Worm (Caenorhabditis elegans) whole organism, L3 larva: Measurements from ENCODE around the gene srw-44.

ENCODE experiments used
- R02D3.7 ChIP-seq: fragments of 150-350 bp; optimal IDR thresholded peaks from 2 replicates; lab custom pipeline; 2014; ENCODE audit warnings: missing biosample characterization, missing genetic modification characterization
- ZK546.5 ChIP-seq: sonication (generic microtip); optimal IDR thresholded peaks from 2 replicates; lab custom pipeline; 2017; ENCODE audit warnings: missing biosample characterization, missing genetic modification characterization
- ama-1 ChIP-seq: fragments of 150-350 bp; optimal IDR thresholded peaks from 2 replicates; lab custom pipeline; 2018
- ceh-16 ChIP-seq: sonication (generic microtip); optimal IDR thresholded peaks from 2 replicates; lab custom pipeline; 2017; ENCODE audit warnings: missing biosample characterization, missing genetic modification characterization
- ceh-28 ChIP-seq: fragments of 150-350 bp; optimal IDR thresholded peaks from 2 replicates; lab custom pipeline; 2014; ENCODE audit warnings: missing biosample characterization, missing genetic modification reagents, missing genetic modification characterization
- ceh-82 ChIP-seq: fragments of 150-350 bp; optimal IDR thresholded peaks from 2 replicates; lab custom pipeline; 2014; ENCODE audit warnings: missing biosample characterization, missing genetic modification characterization
- ceh-9 ChIP-seq: sonication (generic microtip); optimal IDR thresholded peaks from 2 replicates; lab custom pipeline; 2018; ENCODE audit warnings: missing biosample characterization, missing genetic modification characterization
- daf-12 ChIP-seq: fragments of 150-350 bp; optimal IDR thresholded peaks from 2 replicates; lab custom pipeline; 2014; ENCODE audit warnings: missing biosample characterization, missing genetic modification reagents, missing genetic modification characterization
- egl-27 ChIP-seq: sonication (generic microtip); optimal IDR thresholded peaks from 4 replicates; lab custom pipeline; 2017; ENCODE audit warnings: missing biosample characterization, missing genetic modification reagents, missing genetic modification characterization
- elt-2 ChIP-seq: sonication (generic microtip); optimal IDR thresholded peaks from 2 replicates; lab custom pipeline; 2016; ENCODE audit warnings: missing genetic modification reagents, mild to moderate bottlenecking, missing genetic modification characterization, missing compliant biosample characterization
- elt-3 ChIP-seq, 3 experiments: fragments of 150-350 bp in 1 of 3; sonication (generic microtip) in 2 of 3; optimal IDR thresholded peaks; 2 replicates in 2 of 3; 4 replicates in 1 of 3; lab custom pipeline; 2014 to 2017; ENCODE audit warnings: missing biosample characterization in 3 of 3, missing genetic modification characterization in 3 of 3
- eor-1 ChIP-seq, 2 experiments: fragments of 150-350 bp; optimal IDR thresholded peaks; 2 replicates each; lab custom pipeline; 2014 to 2018; ENCODE audit warnings: missing biosample characterization in 2 of 2, missing genetic modification characterization in 2 of 2
- fos-1 ChIP-seq: fragments of 150-350 bp; optimal IDR thresholded peaks from 2 replicates; lab custom pipeline; 2014; ENCODE audit warnings: missing biosample characterization, missing genetic modification characterization
- hmg-11 ChIP-seq: sonication (generic microtip); optimal IDR thresholded peaks from 2 replicates; lab custom pipeline; 2016; ENCODE audit warnings: missing genetic modification characterization, missing compliant biosample characterization
- lin-15B ChIP-seq: fragments of 150-350 bp; optimal IDR thresholded peaks from 2 replicates; lab custom pipeline; 2014; ENCODE audit warnings: missing biosample characterization, missing genetic modification characterization
- lsy-12 ChIP-seq: sonication (generic microtip); optimal IDR thresholded peaks from 2 replicates; lab custom pipeline; 2016; ENCODE audit warnings: mild to moderate bottlenecking, missing genetic modification characterization, missing compliant biosample characterization
- mdl-1 ChIP-seq: fragments of 150-350 bp; optimal IDR thresholded peaks from 2 replicates; lab custom pipeline; 2014; ENCODE audit warnings: missing biosample characterization, missing genetic modification characterization
- mml-1 ChIP-seq: fragments of 150-350 bp; sonication (generic microtip); optimal IDR thresholded peaks from 3 replicates; lab custom pipeline; 2014; ENCODE audit warnings: missing biosample characterization, missing genetic modification characterization
- nfya-1 ChIP-seq: sonication (generic microtip); optimal IDR thresholded peaks from 2 replicates; lab custom pipeline; 2017; ENCODE audit warnings: missing genetic modification characterization, mild to moderate bottlenecking, missing compliant biosample characterization, antibody characterized with exemption, moderate library complexity; ENCODE audit not compliant: insufficient read depth
- nhr-23 ChIP-seq: fragments of 150-350 bp; optimal IDR thresholded peaks from 2 replicates; lab custom pipeline; 2014; ENCODE audit warnings: missing biosample characterization, missing genetic modification reagents, missing genetic modification characterization
- nhr-237 ChIP-seq: fragments of 150-350 bp; optimal IDR thresholded peaks from 2 replicates; lab custom pipeline; 2014; ENCODE audit warnings: missing biosample characterization, missing genetic modification characterization
- nhr-25 ChIP-seq: sonication (generic microtip); optimal IDR thresholded peaks from 2 replicates; lab custom pipeline; 2017; ENCODE audit warnings: missing biosample characterization, missing genetic modification characterization
- nhr-28 ChIP-seq: fragments of 150-350 bp; optimal IDR thresholded peaks from 2 replicates; lab custom pipeline; 2014; ENCODE audit warnings: missing biosample characterization, missing genetic modification characterization
- nhr-67 ChIP-seq: fragments of 150-350 bp; optimal IDR thresholded peaks from 2 replicates; lab custom pipeline; 2014; ENCODE audit warnings: missing biosample characterization, missing genetic modification characterization
- nhr-76 ChIP-seq: fragments of 150-350 bp; sonication (generic microtip); optimal IDR thresholded peaks from 5 replicates; lab custom pipeline; 2014; ENCODE audit warnings: missing biosample characterization, missing genetic modification characterization
- nhr-77 ChIP-seq: fragments of 150-350 bp; optimal IDR thresholded peaks from 2 replicates; lab custom pipeline; 2014; ENCODE audit warnings: missing biosample characterization, missing genetic modification characterization
- pha-4 ChIP-seq: fragments of 150-350 bp; optimal IDR thresholded peaks from 2 replicates; lab custom pipeline; 2014; ENCODE audit warnings: missing biosample characterization, missing genetic modification reagents, missing genetic modification characterization
- pqm-1 ChIP-seq: fragments of 150-350 bp; optimal IDR thresholded peaks from 2 replicates; lab custom pipeline; 2017; ENCODE audit warnings: missing biosample characterization, missing genetic modification characterization, inconsistent platforms
- snpc-4 ChIP-seq: fragments of 150-350 bp; optimal IDR thresholded peaks from 2 replicates; lab custom pipeline; 2014; ENCODE audit warnings: missing biosample characterization, missing genetic modification characterization
- unc-62 ChIP-seq: fragments of 150-350 bp; sonication (generic microtip); optimal IDR thresholded peaks from 4 replicates; lab custom pipeline; 2014; ENCODE audit warnings: missing biosample characterization, missing genetic modification reagents, missing genetic modification characterization
- zag-1 ChIP-seq: fragments of 150-350 bp; optimal IDR thresholded peaks from 2 replicates; lab custom pipeline; 2014; ENCODE audit warnings: missing biosample characterization, missing genetic modification characterization
- ztf-4 ChIP-seq: fragments of 150-350 bp; optimal IDR thresholded peaks from 2 replicates; lab custom pipeline; 2014; ENCODE audit warnings: missing biosample characterization, missing genetic modification characterization

Gene srw-44

ce11 chrV:16679981-16680380 lies at the start of gene srw-44:
Gene srw-44 (plus strand): TSS chrV:16680281.
- TF ChIP-seq R02D3.7 (no peak), nhr-25 (tag; lab: Kevin White, UChicago) (no peak), elt-3 (tag; optimal IDR thresholded peaks at IDR 0.05; lab: Kevin White, UChicago) (no peak), ama-1 (no peak), nhr-28 (tag; lab: Kevin White, UChicago) (no peak), egl-27 (tag; lab: Kevin White, UChicago) (no peak), snpc-4 (tag; lab: Kevin White, UChicago) (no peak), daf-12 (tag; lab: Kevin White, UChicago) (no peak), nhr-67 (tag; lab: Kevin White, UChicago) (no peak), ceh-28 (tag; lab: Kevin White, UChicago) (no peak), fos-1 (tag; lab: Kevin White, UChicago) (no peak), pha-4 (tag; lab: Kevin White, UChicago) (no peak), unc-62 (no peak), nhr-237 (tag; lab: Kevin White, UChicago) (no peak), nfya-1 (no peak), ztf-4 (tag; lab: Kevin White, UChicago) (no peak)

DNA sequence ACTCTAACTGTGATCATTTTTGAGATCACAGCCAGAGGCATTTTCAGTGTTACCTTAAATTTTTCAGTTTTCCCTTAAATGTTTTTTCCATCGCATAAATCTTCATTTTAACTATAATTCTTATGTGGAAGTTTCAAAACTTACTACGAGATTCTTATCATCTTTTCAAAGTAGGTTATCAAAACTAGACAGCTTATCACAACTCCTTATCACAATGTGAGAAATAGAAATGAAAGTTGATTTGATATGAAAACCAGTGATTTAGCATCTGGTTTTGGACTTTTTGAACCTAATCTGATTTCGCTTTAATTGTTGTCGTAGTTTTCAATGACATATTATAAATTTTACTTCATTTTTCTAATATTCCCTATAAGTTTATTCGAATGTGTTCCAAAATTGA lies 44.2 kb upstream of the srw-44 start, which contains the start of gene mltn-11:
Gene mltn-11, plus strand, starts transcription at position 276 of the 400 bp plus-strand sequence.
- no peak for TF ChIP-seq hmg-11
- TF ChIP-seq elt-2 (tag; lab: Kevin White, UChicago): peak; percentile 28
- TF ChIP-seq nhr-23 (tag; lab: Kevin White, UChicago): no peak
- no peak for TF ChIP-seq zag-1 (tag; lab: Kevin White, UChicago)
- TF ChIP-seq, all 47 proteins: peak for 1

DNA sequence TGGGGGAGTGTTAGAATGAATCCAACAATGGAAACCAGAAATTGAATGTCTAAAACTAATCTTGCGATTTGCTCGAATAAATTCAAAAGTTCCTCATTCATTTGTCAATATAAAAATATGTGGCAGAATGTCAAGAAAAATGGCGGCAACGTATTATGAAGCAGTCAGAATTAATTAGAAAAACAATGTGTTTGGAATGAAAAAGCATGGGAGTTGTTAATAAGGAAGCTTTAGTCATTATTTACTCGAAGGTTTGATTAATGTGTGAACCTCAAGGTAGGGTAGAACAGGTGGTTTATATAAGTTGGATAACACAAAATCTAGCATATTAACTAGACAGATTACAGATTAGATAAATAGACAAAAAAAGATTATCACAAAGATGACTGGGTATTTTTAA lies 41.9 kb upstream of the srw-44 start, which contains the start of gene srw-76:
Gene srw-76, minus strand, starts transcription at position 101 of the 400 bp plus-strand sequence.
- no peak for TF ChIP-seq pqm-1 (tag; lab: Kevin White, UChicago)
- TF ChIP-seq mdl-1 (tag; lab: Kevin White, UChicago): no peak
- TF ChIP-seq ZK546.5: no peak

DNA sequence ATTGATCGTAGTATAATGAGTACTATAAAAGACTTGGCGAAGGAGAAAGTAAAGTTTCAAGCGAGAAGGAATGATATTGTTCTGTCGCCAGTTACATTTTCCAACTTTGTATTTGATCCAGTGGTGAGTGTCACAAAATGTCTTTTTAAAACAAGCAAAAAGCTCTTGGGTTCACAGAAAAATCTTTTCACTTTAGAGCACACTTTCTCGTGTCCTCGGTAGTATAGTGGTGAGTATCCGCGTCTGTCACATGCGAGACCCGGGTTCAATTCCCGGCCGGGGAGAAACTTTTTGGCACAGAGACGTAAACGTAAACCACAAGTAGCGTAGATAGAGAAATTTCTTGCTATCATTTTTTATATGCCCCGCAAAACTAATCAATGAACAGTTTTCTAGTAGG lies 39.7 kb upstream of the srw-44 start:
- TF ChIP-seq elt-2 (tag; lab: Kevin White, UChicago) (peak; percentile 32), ceh-82 (tag; lab: Kevin White, UChicago) (no peak)

- no peak for TF ChIP-seq ama-1
- TF ChIP-seq ceh-16 (tag; lab: Kevin White, UChicago): no peak
- TF ChIP-seq egl-27 (tag; lab: Kevin White, UChicago): no peak
- no peak for TF ChIP-seq lin-15B (tag; lab: Kevin White, UChicago)
- no peak for TF ChIP-seq snpc-4 (tag; lab: Kevin White, UChicago)
- TF ChIP-seq ceh-28 (tag; lab: Kevin White, UChicago): no peak
- TF ChIP-seq zag-1 (tag; lab: Kevin White, UChicago): no peak
- TF ChIP-seq nhr-67 (tag; lab: Kevin White, UChicago): no peak
- no peak for TF ChIP-seq nhr-76 (tag; lab: Kevin White, UChicago)
- no peak for TF ChIP-seq ceh-9 (tag; lab: Kevin White, UChicago)
- no peak for TF ChIP-seq nhr-77 (tag; lab: Kevin White, UChicago)
- TF ChIP-seq pha-4 (tag; lab: Kevin White, UChicago): no peak
- TF ChIP-seq mml-1 (tag; lab: Kevin White, UChicago): no peak
- no peak for TF ChIP-seq fos-1 (tag; lab: Kevin White, UChicago)
- no peak for TF ChIP-seq lsy-12 (tag; lab: Kevin White, UChicago)
- TF ChIP-seq pqm-1 (tag; lab: Kevin White, UChicago): no peak
- no peak for TF ChIP-seq eor-1 (tag; optimal IDR thresholded peaks at IDR 0.05; lab: Kevin White, UChicago)
- TF ChIP-seq, all 47 proteins: peak for 0
These were observed 36.5 kb upstream of the srw-44 start, which contains the start of gene srw-77 for ce11 chrV:16643558-16643957. Gene srw-77 (minus strand): TSS chrV:16643658.
